Fruit fly (Drosophila melanogaster) whole organism, embryonic: Measurements from ENCODE around the gene CG34284.

Source experiments
- Abd-B ChIP-seq: fragments of 200-800 bp; sonication (Bioruptor generic); optimal IDR thresholded peaks from 2 replicates; lab custom pipeline; 2018; ENCODE audit warnings: missing biosample characterization, mild to moderate bottlenecking, missing genetic modification characterization, moderate library complexity
- Adf1 ChIP-seq: fragments of 200-800 bp; sonication (Bioruptor generic); IDR thresholded peaks from 2 replicates; pipeline ENCODE4 v1.3.6; 2022; ENCODE audit warnings: missing biosample characterization, missing genetic modification characterization
- Atf-2 ChIP-seq: fragments of 200-800 bp; sonication (Bioruptor generic); optimal IDR thresholded peaks from 2 replicates; lab custom pipeline; 2016; ENCODE audit warnings: missing biosample characterization, missing genetic modification characterization
- BEAF-32 ChIP-seq: fragments of 200-800 bp; sonication (Bioruptor generic); optimal IDR thresholded peaks from 3 replicates; lab custom pipeline; 2017; ENCODE audit warnings: missing biosample characterization, missing genetic modification characterization, mild to moderate bottlenecking, moderate library complexity, missing genetic modification reagents
- CG12071 ChIP-seq: fragments of 200-800 bp; sonication (Bioruptor generic); optimal IDR thresholded peaks from 3 replicates; lab custom pipeline; 2018; ENCODE audit warnings: missing biosample characterization, mild to moderate bottlenecking, missing genetic modification characterization
- CG12236 ChIP-seq: fragments of 200-800 bp; sonication (Bioruptor generic); optimal IDR thresholded peaks from 2 replicates; lab custom pipeline; 2016; ENCODE audit warnings: missing biosample characterization, missing genetic modification characterization
- CG12769 ChIP-seq: fragments of 200-800 bp; sonication (Bioruptor generic); optimal IDR thresholded peaks from 2 replicates; lab custom pipeline; 2019; ENCODE audit warnings: missing biosample characterization, mild to moderate bottlenecking, missing genetic modification characterization, moderate library complexity
- CG13123 ChIP-seq: fragments of 200-800 bp; sonication (Bioruptor generic); optimal IDR thresholded peaks from 2 replicates; lab custom pipeline; 2016; ENCODE audit warnings: missing biosample characterization, missing genetic modification characterization
- CG14441 ChIP-seq: fragments of 200-800 bp; sonication (Bioruptor generic); IDR thresholded peaks from 2 replicates; pipeline ENCODE4 v1.3.6; 2022; ENCODE audit warnings: missing biosample characterization, missing genetic modification characterization
- CG15601 ChIP-seq: fragments of 200-800 bp; sonication (Bioruptor generic); optimal IDR thresholded peaks from 3 replicates; lab custom pipeline; 2019; ENCODE audit warnings: missing biosample characterization, mild to moderate bottlenecking, missing genetic modification characterization, moderate library complexity
- CG15696 ChIP-seq: fragments of 200-800 bp; sonication (Bioruptor generic); optimal IDR thresholded peaks from 2 replicates; lab custom pipeline; 2019; ENCODE audit warnings: missing biosample characterization, mild to moderate bottlenecking, missing genetic modification characterization, moderate library complexity
- CG17186 ChIP-seq: fragments of 200-800 bp; sonication (Bioruptor generic); optimal IDR thresholded peaks from 3 replicates; lab custom pipeline; 2017; ENCODE audit warnings: missing biosample characterization, missing genetic modification reagents, missing genetic modification characterization
- CG18599 ChIP-seq: fragments of 200-800 bp; sonication (Bioruptor generic); optimal IDR thresholded peaks from 3 replicates; lab custom pipeline; 2017; ENCODE audit warnings: missing biosample characterization, missing genetic modification characterization, mild to moderate bottlenecking, moderate library complexity, missing genetic modification reagents
- CG3726 ChIP-seq: fragments of 200-800 bp; sonication (Bioruptor generic); IDR thresholded peaks from 3 replicates; pipeline ENCODE4, ENCODE4 v1.3.6; 2022; ENCODE audit warnings: missing biosample characterization, missing genetic modification characterization
- CG4424 ChIP-seq: fragments of 200-800 bp; sonication (Bioruptor generic); optimal IDR thresholded peaks from 3 replicates; lab custom pipeline; 2016; ENCODE audit warnings: missing biosample characterization, missing genetic modification characterization
- CG6813 ChIP-seq: fragments of 200-800 bp; sonication (Bioruptor generic); optimal IDR thresholded peaks from 2 replicates; lab custom pipeline; 2017; ENCODE audit warnings: missing biosample characterization, missing genetic modification characterization, mild to moderate bottlenecking, moderate library complexity, missing genetic modification reagents
- CG7357 ChIP-seq: fragments of 200-800 bp; sonication (Bioruptor generic); IDR thresholded peaks from 3 replicates; pipeline ENCODE4 v1.3.6; 2022; ENCODE audit warnings: missing biosample characterization, missing genetic modification characterization
- CG7372 ChIP-seq: fragments of 200-800 bp; sonication (Bioruptor generic); IDR thresholded peaks from 2 replicates; pipeline ENCODE4 v1.3.6; 2022; ENCODE audit warnings: missing biosample characterization, missing genetic modification characterization
- CG8478 ChIP-seq: fragments of >200 bp; optimal IDR thresholded peaks from 2 replicates; lab custom pipeline; 2018
- CG9437 ChIP-seq: fragments of 200-800 bp; sonication (Bioruptor generic); optimal IDR thresholded peaks from 2 replicates; lab custom pipeline; 2018; ENCODE audit warnings: missing biosample characterization, mild to moderate bottlenecking, missing genetic modification characterization
- CG9817 ChIP-seq: fragments of 200-800 bp; sonication (Bioruptor generic); optimal IDR thresholded peaks from 2 replicates; lab custom pipeline; 2018; ENCODE audit warnings: missing biosample characterization, mild to moderate bottlenecking, missing genetic modification characterization, moderate library complexity
- D19A ChIP-seq: fragments of 200-800 bp; optimal IDR thresholded peaks from 3 replicates; lab custom pipeline; 2019; ENCODE audit warnings: missing biosample characterization, mild to moderate bottlenecking, missing genetic modification characterization, moderate library complexity
- Fer1 ChIP-seq: fragments of 200-800 bp; sonication (Bioruptor generic); optimal IDR thresholded peaks from 2 replicates; lab custom pipeline; 2017; ENCODE audit warnings: missing biosample characterization, mild to moderate bottlenecking, missing genetic modification characterization
- HLH3B ChIP-seq: fragments of 200-800 bp; sonication (Bioruptor generic); IDR thresholded peaks from 2 replicates; pipeline ENCODE4 v1.3.6; 2022; ENCODE audit warnings: missing biosample characterization, missing genetic modification characterization
- Hr39 ChIP-seq: fragments of >200 bp; optimal IDR thresholded peaks from 2 replicates; lab custom pipeline; 2017
- Max ChIP-seq: fragments of 200-800 bp; sonication (Bioruptor generic); optimal IDR thresholded peaks from 2 replicates; lab custom pipeline; 2016; ENCODE audit warnings: missing biosample characterization, mild to moderate bottlenecking, missing genetic modification characterization
- Myb ChIP-seq: fragments of 200-800 bp; sonication (Bioruptor generic); optimal IDR thresholded peaks from 2 replicates; lab custom pipeline; 2016; ENCODE audit warnings: missing biosample characterization, missing genetic modification characterization
- NK7.1 ChIP-seq: fragments of 200-800 bp; sonication (Bioruptor generic); optimal IDR thresholded peaks from 3 replicates; lab custom pipeline; 2016; ENCODE audit warnings: missing biosample characterization, missing genetic modification characterization
- Nf-YC ChIP-seq: fragments of 200-800 bp; optimal IDR thresholded peaks from 3 replicates; lab custom pipeline; 2019; ENCODE audit warnings: missing biosample characterization, mild to moderate bottlenecking, missing genetic modification characterization, moderate library complexity
- Optix ChIP-seq: fragments of 200-800 bp; sonication (Bioruptor generic); IDR thresholded peaks from 3 replicates; pipeline ENCODE4 v1.3.6; 2022; ENCODE audit warnings: missing biosample characterization, missing genetic modification characterization
- Ravus ChIP-seq: fragments of 200-800 bp; sonication (Bioruptor generic); IDR thresholded peaks from 2 replicates; pipeline ENCODE4 v1.3.6; 2022; ENCODE audit warnings: missing biosample characterization, missing genetic modification characterization
- Taf1 ChIP-seq: fragments of 200-800 bp; sonication (Bioruptor generic); IDR thresholded peaks from 2 replicates; pipeline ENCODE4 v1.3.6; 2022; ENCODE audit warnings: missing biosample characterization, missing genetic modification characterization
- abd-A ChIP-seq: fragments of 200-800 bp; sonication (Bioruptor generic); optimal IDR thresholded peaks from 3 replicates; lab custom pipeline; 2019; ENCODE audit warnings: missing biosample characterization, mild to moderate bottlenecking, missing genetic modification characterization, moderate library complexity
- ac ChIP-seq: fragments of 200-800 bp; sonication (Bioruptor generic); optimal IDR thresholded peaks from 3 replicates; lab custom pipeline; 2017; ENCODE audit warnings: missing biosample characterization, mild to moderate bottlenecking, missing genetic modification characterization
- ara ChIP-seq: fragments of 200-800 bp; sonication (Bioruptor generic); IDR thresholded peaks from 2 replicates; pipeline ENCODE4 v1.3.6; 2022; ENCODE audit warnings: missing biosample characterization, missing genetic modification characterization
- cg ChIP-seq: fragments of 200-800 bp; sonication (Bioruptor generic); optimal IDR thresholded peaks from 3 replicates; lab custom pipeline; 2019; ENCODE audit warnings: missing biosample characterization, mild to moderate bottlenecking, missing genetic modification characterization, moderate library complexity
- dan ChIP-seq: fragments of 200-800 bp; sonication (Bioruptor generic); IDR thresholded peaks from 2 replicates; pipeline ENCODE4 v1.3.6; 2022; ENCODE audit warnings: missing biosample characterization, missing genetic modification characterization
- dpn ChIP-seq, 2 experiments: fragments of 200-800 bp; sonication (Bioruptor generic); optimal IDR thresholded peaks; 3 replicates each; lab custom pipeline; 2016; ENCODE audit warnings: missing biosample characterization in 2 of 2, missing genetic modification characterization in 2 of 2
- esg ChIP-seq: fragments of 200-800 bp; sonication (Bioruptor generic); conservative IDR thresholded peaks from 2 replicates; pipeline ENCODE4 v1.3.6; 2022; ENCODE audit warnings: missing biosample characterization, missing genetic modification characterization
- fru ChIP-seq: fragments of >200 bp; optimal IDR thresholded peaks from 2 replicates; lab custom pipeline; 2017
- fu2 ChIP-seq: fragments of 200-800 bp; sonication (Bioruptor generic); optimal IDR thresholded peaks from 2 replicates; lab custom pipeline; 2016; ENCODE audit warnings: missing biosample characterization, missing genetic modification characterization
- ind ChIP-seq: fragments of 200-800 bp; sonication (Bioruptor generic); optimal IDR thresholded peaks from 3 replicates; lab custom pipeline; 2016; ENCODE audit warnings: missing biosample characterization, missing genetic modification characterization
- maf-S ChIP-seq: fragments of 200-800 bp; sonication (Bioruptor generic); optimal IDR thresholded peaks from 2 replicates; lab custom pipeline; 2016; ENCODE audit warnings: missing biosample characterization, missing genetic modification characterization
- odd ChIP-seq: fragments of 200-800 bp; sonication (Bioruptor generic); optimal IDR thresholded peaks from 2 replicates; lab custom pipeline; 2017; ENCODE audit warnings: missing biosample characterization, mild to moderate bottlenecking, missing genetic modification characterization
- tio ChIP-seq: fragments of 200-800 bp; sonication (Bioruptor generic); optimal IDR thresholded peaks from 2 replicates; lab custom pipeline; 2017; ENCODE audit warnings: missing biosample characterization, missing genetic modification characterization, inconsistent platforms
- tll ChIP-seq, 2 experiments: fragments of 200-800 bp in 1 of 2; fragments of >200 bp in 1 of 2; sonication (Bioruptor generic) in 1 of 2; optimal IDR thresholded peaks; 2 replicates each; lab custom pipeline; 2017 to 2019; ENCODE audit warnings: missing biosample characterization in 2 of 2, missing genetic modification characterization in 2 of 2, mild to moderate bottlenecking in 1 of 2, moderate library complexity in 1 of 2
- trem ChIP-seq: fragments of 200-800 bp; optimal IDR thresholded peaks from 3 replicates; lab custom pipeline; 2019; ENCODE audit warnings: missing biosample characterization, mild to moderate bottlenecking, missing genetic modification characterization, moderate library complexity
- ttk ChIP-seq: fragments of 200-800 bp; sonication (Bioruptor generic); IDR thresholded peaks from 2 replicates; pipeline ENCODE4 v2.1.2; 2022; ENCODE audit warnings: missing biosample characterization, missing genetic modification characterization
- zf30C ChIP-seq: fragments of 200-800 bp; sonication (Bioruptor generic); optimal IDR thresholded peaks from 3 replicates; lab custom pipeline; 2018; ENCODE audit warnings: missing biosample characterization, mild to moderate bottlenecking, missing genetic modification characterization
- zfh1 ChIP-seq: fragments of 200-800 bp; sonication (Bioruptor generic); IDR thresholded peaks from 3 replicates; pipeline ENCODE4 v1.3.6; 2022; ENCODE audit warnings: missing biosample characterization, missing genetic modification characterization

CG34284 gene

dm6 chr3R:18928918-18929705 lies 26.4 kb upstream of the CG34284 start, which contains the start of gene CG42613 (continued):
- TF ChIP-seq CG13123 (GFP tag; lab: Kevin White, UChicago) (no peak), NK7.1 (GFP tag; lab: Kevin White, UChicago) (peak; percentile 42), cg (GFP tag; lab: Kevin White, UChicago) (no peak), odd (peak; percentile 68), CG7357 (GFP tag; lab: Robert Waterston, UW) (no peak), CG8478 (no peak), ind (peak; percentile 31), Nf-YC (tag; lab: Kevin White, UChicago) (no peak), abd-A (tag; lab: Kevin White, UChicago) (peak; percentile 39), zf30C (no peak), Abd-B (no peak), CG7372 (GFP tag; lab: Robert Waterston, UW) (0 out of 2 replicates have a peak, but pooled peaks have one; percentile 10), tio (peak; percentile 56), CG14441 (peak; percentile 63), Atf-2 (GFP tag; lab: Kevin White, UChicago) (no peak), CG4424 (GFP tag; lab: Kevin White, UChicago) (peak; percentile 61), CG6813 (GFP tag; lab: Kevin White, UChicago) (peak; percentile 74), Hr39 (no peak), CG12071 (GFP tag; lab: Kevin White, UChicago) (peak; percentile 84), ac (no peak), tll (GFP tag; optimal IDR thresholded peaks at IDR 0.05; lab: Kevin White, UChicago) (no peak), Max (GFP tag; lab: Kevin White, UChicago) (peak; percentile 55), fu2 (GFP tag; lab: Kevin White, UChicago) (no peak), CG15696 (tag; lab: Kevin White, UChicago) (no peak), HLH3B (peak; percentile 64), CG15601 (tag; lab: Kevin White, UChicago) (peak; percentile 99), ttk (peak; percentile 35; the same call in 1 of the 2 replicates), esg (GFP tag; lab: Robert Waterston, UW) (no peak), CG12769 (tag; lab: Kevin White, UChicago) (peak; percentile 12), CG3726 (GFP tag; lab: Robert Waterston, UW) (0 out of 3 replicates have a peak, but pooled peaks have one; percentile 58), CG9437 (GFP tag; lab: Kevin White, UChicago) (peak; percentile 62), Taf1 (GFP tag; lab: Robert Waterston, UW) (0 out of 2 replicates have a peak, but pooled peaks have one; percentile 18), Fer1 (GFP tag; lab: Kevin White, UChicago) (peak; percentile 60), CG12236 (peak; percentile 58), Optix (peak; percentile 57), BEAF-32 (peak; percentile 73), Adf1 (peak; percentile 61; the same call in 1 of the 2 replicates), D19A (tag; lab: Kevin White, UChicago) (peak; percentile 32), CG9817 (peak; percentile 62), trem (tag; lab: Kevin White, UChicago) (peak; percentile 36), maf-S (GFP tag; lab: Kevin White, UChicago) (peak; percentile 60), Ravus (no peak), fru (no peak), CG18599 (GFP tag; lab: Kevin White, UChicago) (peak; percentile 14), zfh1 (GFP tag; lab: Robert Waterston, UW) (peak; percentile 66), Myb (GFP tag; lab: Kevin White, UChicago) (peak; percentile 46), dpn (GFP tag; optimal IDR thresholded peaks at IDR 0.05; lab: Kevin White, UChicago) (peak in 1 of 2 experiments; percentile 72), dan (GFP tag; lab: Robert Waterston, UW) (no peak), CG17186 (GFP tag; lab: Kevin White, UChicago) (peak; percentile 72), ara (GFP tag; lab: Robert Waterston, UW) (peak; percentile 73)
